Fruit fly (Drosophila melanogaster) whole organism, embryonic: ENCODE data around the gene Tpr2.

Source experiments
- CG10209 ChIP-seq: fragments of 200-800 bp; sonication (Bioruptor generic); optimal IDR thresholded peaks from 3 replicates; lab custom pipeline; 2017; ENCODE audit warnings: missing biosample characterization, mild to moderate bottlenecking, missing genetic modification characterization, missing genetic modification reagents
- CG12071 ChIP-seq: fragments of 200-800 bp; sonication (Bioruptor generic); optimal IDR thresholded peaks from 3 replicates; lab custom pipeline; 2018; ENCODE audit warnings: missing biosample characterization, mild to moderate bottlenecking, missing genetic modification characterization
- CG1233 ChIP-seq: fragments of 200-800 bp; sonication (Bioruptor generic); optimal IDR thresholded peaks from 4 replicates; lab custom pipeline; 2018; ENCODE audit warnings: missing biosample characterization, mild to moderate bottlenecking, missing genetic modification characterization
- CG12942 ChIP-seq: fragments of 200-800 bp; sonication (Bioruptor generic); optimal IDR thresholded peaks from 3 replicates; lab custom pipeline; 2016; ENCODE audit warnings: missing biosample characterization, missing genetic modification characterization
- CG15011 ChIP-seq: fragments of 200-800 bp; sonication (Bioruptor generic); optimal IDR thresholded peaks from 3 replicates; lab custom pipeline; 2018; ENCODE audit warnings: missing biosample characterization, mild to moderate bottlenecking, missing genetic modification characterization
- CG16779 ChIP-seq: fragments of 200-800 bp; sonication (Bioruptor generic); IDR thresholded peaks from 2 replicates; pipeline ENCODE4 v1.3.6; 2022; ENCODE audit warnings: missing biosample characterization, missing genetic modification characterization
- CG17186 ChIP-seq: fragments of 200-800 bp; sonication (Bioruptor generic); optimal IDR thresholded peaks from 3 replicates; lab custom pipeline; 2017; ENCODE audit warnings: missing biosample characterization, missing genetic modification reagents, missing genetic modification characterization
- CG17328 ChIP-seq: fragments of 200-800 bp; sonication (Bioruptor generic); IDR thresholded peaks from 2 replicates; pipeline ENCODE4 v1.3.6; 2022; ENCODE audit warnings: missing biosample characterization, missing genetic modification characterization
- CG17568 ChIP-seq: fragments of 200-800 bp; sonication (Bioruptor generic); optimal IDR thresholded peaks from 2 replicates; lab custom pipeline; 2018; ENCODE audit warnings: missing biosample characterization, mild to moderate bottlenecking, missing genetic modification characterization, moderate library complexity
- CG17829 ChIP-seq: fragments of 200-800 bp; optimal IDR thresholded peaks from 2 replicates; lab custom pipeline; 2019; ENCODE audit warnings: missing biosample characterization, mild to moderate bottlenecking, missing genetic modification characterization, moderate library complexity
- CG2116 ChIP-seq: fragments of 200-800 bp; sonication (Bioruptor generic); optimal IDR thresholded peaks from 3 replicates; lab custom pipeline; 2018; ENCODE audit warnings: missing biosample characterization, mild to moderate bottlenecking, missing genetic modification characterization
- CG4424 ChIP-seq: fragments of 200-800 bp; sonication (Bioruptor generic); optimal IDR thresholded peaks from 3 replicates; lab custom pipeline; 2016; ENCODE audit warnings: missing biosample characterization, missing genetic modification characterization
- CG6654 ChIP-seq: fragments of 200-800 bp; sonication (Bioruptor generic); optimal IDR thresholded peaks from 2 replicates; lab custom pipeline; 2017; ENCODE audit warnings: missing biosample characterization, mild to moderate bottlenecking, missing genetic modification characterization
- CG6683 ChIP-seq: fragments of 200-800 bp; sonication (Bioruptor generic); optimal IDR thresholded peaks from 2 replicates; lab custom pipeline; 2017; ENCODE audit warnings: missing biosample characterization, mild to moderate bottlenecking, missing genetic modification characterization, missing genetic modification reagents
- CG8388 ChIP-seq: fragments of 200-800 bp; sonication (Bioruptor generic); optimal IDR thresholded peaks from 2 replicates; lab custom pipeline; 2019; ENCODE audit warnings: missing biosample characterization, mild to moderate bottlenecking, missing genetic modification characterization, moderate library complexity
- Camta ChIP-seq: fragments of 200-800 bp; sonication (Bioruptor generic); optimal IDR thresholded peaks from 2 replicates; lab custom pipeline; 2016; ENCODE audit warnings: missing biosample characterization, missing genetic modification characterization
- Dbx ChIP-seq: fragments of 200-800 bp; sonication (Bioruptor generic); IDR thresholded peaks from 3 replicates; pipeline ENCODE4 v1.3.6; 2022; ENCODE audit warnings: missing biosample characterization, missing genetic modification characterization
- Deaf1 ChIP-seq: fragments of 200-800 bp; optimal IDR thresholded peaks from 3 replicates; lab custom pipeline; 2019; ENCODE audit warnings: missing biosample characterization, mild to moderate bottlenecking, missing genetic modification characterization, moderate library complexity
- H15 ChIP-seq: fragments of 200-800 bp; sonication (Bioruptor generic); IDR thresholded peaks from 3 replicates; pipeline ENCODE4 v1.3.6; 2022; ENCODE audit warnings: missing biosample characterization, missing genetic modification characterization
- HLH54F ChIP-seq: fragments of 200-800 bp; sonication (Bioruptor generic); optimal IDR thresholded peaks from 3 replicates; lab custom pipeline; 2016; ENCODE audit warnings: missing biosample characterization, missing genetic modification characterization
- HmgD ChIP-seq: fragments of 200-800 bp; sonication (Bioruptor generic); optimal IDR thresholded peaks from 3 replicates; lab custom pipeline; 2016; ENCODE audit warnings: missing biosample characterization, missing genetic modification characterization
- Max ChIP-seq: fragments of 200-800 bp; sonication (Bioruptor generic); optimal IDR thresholded peaks from 2 replicates; lab custom pipeline; 2016; ENCODE audit warnings: missing biosample characterization, mild to moderate bottlenecking, missing genetic modification characterization
- Med ChIP-seq: fragments of 200-800 bp; sonication (Bioruptor generic); peaks from one replicate; lab custom pipeline; 2016; ENCODE audit warnings: missing biosample characterization, missing genetic modification characterization, mild to moderate bottlenecking, inconsistent platforms, moderate library complexity
- Meics ChIP-seq: fragments of 200-800 bp; sonication (Bioruptor generic); optimal IDR thresholded peaks from 2 replicates; lab custom pipeline; 2017; ENCODE audit warnings: missing biosample characterization, mild to moderate bottlenecking, missing genetic modification characterization
- Oaz ChIP-seq: fragments of 200-800 bp; sonication (Bioruptor generic); IDR thresholded peaks from 2 replicates; pipeline ENCODE4 v1.3.6; 2022; ENCODE audit warnings: missing biosample characterization, missing genetic modification characterization
- Opbp ChIP-seq: fragments of 200-800 bp; sonication (Bioruptor generic); IDR thresholded peaks from 3 replicates; pipeline ENCODE4 v1.3.6; 2022; ENCODE audit warnings: missing biosample characterization, missing genetic modification characterization; ENCODE audit not compliant: partially characterized antibody
- Ptx1 ChIP-seq: fragments of 200-800 bp; sonication (Bioruptor generic); IDR thresholded peaks from 2 replicates; pipeline ENCODE4 v1.3.6; 2022; ENCODE audit warnings: missing biosample characterization, missing genetic modification characterization
- Rfx ChIP-seq: fragments of 200-800 bp; sonication (Bioruptor generic); IDR thresholded peaks from 2 replicates; pipeline ENCODE4 v1.3.6; 2022; ENCODE audit warnings: missing biosample characterization, missing genetic modification characterization
- al ChIP-seq: fragments of 200-800 bp; sonication (Bioruptor generic); IDR thresholded peaks from 2 replicates; pipeline ENCODE4 v1.3.6; 2022; ENCODE audit warnings: missing biosample characterization, missing genetic modification characterization
- ato ChIP-seq: fragments of 200-800 bp; sonication (Bioruptor generic); IDR thresholded peaks from 2 replicates; pipeline ENCODE4 v1.3.6; 2022; ENCODE audit warnings: missing biosample characterization, missing genetic modification characterization; ENCODE audit not compliant: partially characterized antibody
- cad ChIP-seq: fragments of >200 bp; optimal IDR thresholded peaks from 2 replicates; lab custom pipeline; 2017; ENCODE audit warnings: missing biosample characterization, missing genetic modification characterization
- ci ChIP-seq: fragments of 200-800 bp; sonication (Bioruptor generic); IDR thresholded peaks from 3 replicates; pipeline ENCODE4 v1.3.6; 2022; ENCODE audit warnings: missing biosample characterization, missing genetic modification characterization
- disco-r ChIP-seq: fragments of 200-800 bp; sonication (Bioruptor generic); optimal IDR thresholded peaks from 2 replicates; lab custom pipeline; 2016; ENCODE audit warnings: missing biosample characterization, missing genetic modification characterization
- jing ChIP-seq: fragments of 200-800 bp; sonication (Bioruptor generic); optimal IDR thresholded peaks from 2 replicates; lab custom pipeline; 2018; ENCODE audit warnings: missing biosample characterization, mild to moderate bottlenecking, missing genetic modification characterization
- kni ChIP-seq: fragments of 200-800 bp; sonication (Bioruptor generic); optimal IDR thresholded peaks from 3 replicates; lab custom pipeline; 2017; ENCODE audit warnings: mild to moderate bottlenecking, missing biosample characterization, missing genetic modification reagents, missing genetic modification characterization
- knrl ChIP-seq: fragments of 200-800 bp; sonication (Bioruptor generic); IDR thresholded peaks from 3 replicates; pipeline ENCODE4 v1.3.6; 2022; ENCODE audit warnings: missing biosample characterization, missing genetic modification characterization; ENCODE audit not compliant: partially characterized antibody
- lab ChIP-seq: fragments of 200-800 bp; sonication (Bioruptor generic); optimal IDR thresholded peaks from 3 replicates; lab custom pipeline; 2017; ENCODE audit warnings: missing biosample characterization, missing genetic modification characterization, mild to moderate bottlenecking, moderate library complexity, missing genetic modification reagents
- lola ChIP-seq, 3 experiments: fragments of >200 bp in 2 of 3; fragments of 200-800 bp in 1 of 3; sonication (Bioruptor generic) in 1 of 3; optimal IDR thresholded peaks; 2 replicates each; lab custom pipeline; 2017 to 2019; ENCODE audit warnings: missing biosample characterization in 3 of 3, missing genetic modification characterization in 3 of 3, mild to moderate bottlenecking in 1 of 3, moderate library complexity in 1 of 3
- maf-S ChIP-seq: fragments of 200-800 bp; sonication (Bioruptor generic); optimal IDR thresholded peaks from 2 replicates; lab custom pipeline; 2016; ENCODE audit warnings: missing biosample characterization, missing genetic modification characterization
- psq ChIP-seq: fragments of 200-800 bp; sonication (Bioruptor generic); optimal IDR thresholded peaks from 2 replicates; lab custom pipeline; 2017; ENCODE audit warnings: missing biosample characterization, missing genetic modification characterization
- rib ChIP-seq: fragments of 200-800 bp; sonication (Bioruptor generic); IDR thresholded peaks from 2 replicates; pipeline ENCODE4 v1.3.6; 2022; ENCODE audit warnings: missing biosample characterization, missing genetic modification characterization
- schlank ChIP-seq: fragments of 200-800 bp; sonication (Bioruptor generic); optimal IDR thresholded peaks from 2 replicates; lab custom pipeline; 2018; ENCODE audit warnings: missing biosample characterization, mild to moderate bottlenecking, missing genetic modification characterization
- scrt ChIP-seq: fragments of 200-800 bp; sonication (Bioruptor generic); optimal IDR thresholded peaks from 2 replicates; lab custom pipeline; 2018; ENCODE audit warnings: missing biosample characterization, mild to moderate bottlenecking, missing genetic modification characterization, moderate library complexity
- shn ChIP-seq: fragments of 200-800 bp; sonication (Bioruptor generic); optimal IDR thresholded peaks from 3 replicates; lab custom pipeline; 2016; ENCODE audit warnings: missing biosample characterization, missing genetic modification characterization
- tio ChIP-seq: fragments of 200-800 bp; sonication (Bioruptor generic); optimal IDR thresholded peaks from 2 replicates; lab custom pipeline; 2017; ENCODE audit warnings: missing biosample characterization, missing genetic modification characterization, inconsistent platforms
- trem ChIP-seq: fragments of 200-800 bp; optimal IDR thresholded peaks from 3 replicates; lab custom pipeline; 2019; ENCODE audit warnings: missing biosample characterization, mild to moderate bottlenecking, missing genetic modification characterization, moderate library complexity
- vvl ChIP-seq: fragments of 200-800 bp; sonication (Bioruptor generic); IDR thresholded peaks from 2 replicates; pipeline ENCODE4 v1.3.6; 2022; ENCODE audit warnings: missing biosample characterization, missing genetic modification characterization
- wdn ChIP-seq: fragments of 200-800 bp; sonication (Bioruptor generic); IDR thresholded peaks from 2 replicates; pipeline ENCODE4 v1.3.6; 2022; ENCODE audit warnings: missing biosample characterization, missing genetic modification characterization

Gene Tpr2

DNA sequence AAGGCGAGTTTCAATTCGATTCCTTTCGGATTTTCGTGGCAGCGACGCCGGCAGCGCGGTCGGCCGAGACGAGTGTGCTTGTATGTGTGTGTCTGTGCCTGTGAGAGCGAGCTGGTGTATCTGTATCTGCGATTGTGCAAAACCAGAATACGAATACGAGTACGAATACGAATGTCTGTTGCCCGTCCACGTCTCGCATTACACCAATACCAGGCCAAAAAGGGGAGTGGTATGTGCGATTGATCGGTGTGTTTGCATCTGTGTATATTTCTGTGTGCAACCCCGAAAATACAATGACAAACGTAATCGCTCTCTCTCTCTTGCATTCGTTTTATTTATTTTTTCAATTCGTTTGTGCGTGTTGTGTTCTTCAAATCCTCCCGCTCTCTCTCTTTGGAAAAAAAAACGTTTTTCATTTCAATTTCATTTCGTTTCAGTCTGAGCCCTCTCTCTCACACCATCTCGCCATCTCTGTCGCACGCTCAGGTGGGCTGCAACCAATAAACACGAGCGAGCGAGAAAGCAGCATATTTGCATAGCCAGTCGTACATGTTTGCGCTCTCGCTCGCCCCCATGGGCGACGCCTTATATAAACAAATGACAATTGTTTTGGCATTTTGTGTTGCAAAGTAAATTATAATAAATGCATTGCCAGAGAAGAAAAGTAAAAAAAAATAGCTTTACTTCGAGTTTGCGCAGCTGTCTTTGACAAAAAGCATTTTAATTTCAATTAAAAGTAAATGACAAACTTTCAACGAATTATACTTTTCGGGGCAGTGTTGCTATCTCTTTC lies 5.1 kb upstream of the Tpr2 start (continued):
- TF ChIP-seq CG1233 (GFP tag; lab: Kevin White, UChicago) = peak; percentile 46
- TF ChIP-seq al (GFP tag; lab: Robert Waterston, UW) = 0 out of 2 replicates have a peak, but pooled peaks have one; percentile 11
- TF ChIP-seq CG12071 = peak; percentile 31
- peak; percentile 50; the same call in 1 of the 2 replicates for TF ChIP-seq CG17328 (GFP tag; lab: Robert Waterston, UW)
- TF ChIP-seq CG17186 (GFP tag; lab: Kevin White, UChicago) = no peak
- TF ChIP-seq lab (GFP tag; lab: Kevin White, UChicago) = peak; percentile 44
- no peak for TF ChIP-seq scrt (GFP tag; lab: Kevin White, UChicago)
- TF ChIP-seq Rfx (GFP tag; lab: Robert Waterston, UW) = peak; percentile 57
- TF ChIP-seq disco-r = peak; percentile 46
- peak; percentile 42 for TF ChIP-seq Max
- peak; percentile 0 for TF ChIP-seq maf-S (GFP tag; lab: Kevin White, UChicago)
- TF ChIP-seq CG15011 = no peak
- no peak for TF ChIP-seq CG6683 (GFP tag; lab: Kevin White, UChicago)
- TF ChIP-seq CG16779 (GFP tag; lab: Robert Waterston, UW) = no peak
- TF ChIP-seq Camta = peak; percentile 34
- peak; percentile 20 for TF ChIP-seq Meics (GFP tag; lab: Kevin White, UChicago)
- TF ChIP-seq knrl (GFP tag; lab: Robert Waterston, UW) = peak; percentile 37; the same call in 1 of the 3 replicates
- 0 out of 2 replicates have a peak, but pooled peaks have one; percentile 19 for TF ChIP-seq rib (GFP tag; lab: Robert Waterston, UW)
- TF ChIP-seq CG12942 (GFP tag; lab: Kevin White, UChicago) = peak; percentile 34
- TF ChIP-seq Dbx (GFP tag; lab: Robert Waterston, UW) = 0 out of 3 replicates have a peak, but pooled peaks have one; percentile 13
- TF ChIP-seq HLH54F (GFP tag; lab: Kevin White, UChicago) = no peak
- TF ChIP-seq kni (GFP tag; lab: Kevin White, UChicago) = peak; percentile 56
- TF ChIP-seq jing (GFP tag; lab: Kevin White, UChicago) = peak; percentile 41
- no peak for TF ChIP-seq CG6654
- TF ChIP-seq wdn (GFP tag; lab: Robert Waterston, UW) = no peak
- TF ChIP-seq vvl (GFP tag; lab: Robert Waterston, UW) = peak; percentile 88
- peak; percentile 12; the same call in 1 of the 2 replicates for TF ChIP-seq Ptx1
- peak; percentile 10 for TF ChIP-seq shn (GFP tag; lab: Kevin White, UChicago)
- TF ChIP-seq schlank = no peak
- peak; percentile 24 for TF ChIP-seq CG4424 (GFP tag; lab: Kevin White, UChicago)
- TF ChIP-seq lola (GFP tag; optimal IDR thresholded peaks at IDR 0.05; lab: Kevin White, UChicago) = no peak
- no peak for TF ChIP-seq CG8388 (GFP tag; lab: Kevin White, UChicago)
- TF ChIP-seq Opbp (GFP tag; lab: Robert Waterston, UW) = no peak
- TF ChIP-seq psq (GFP tag; lab: Kevin White, UChicago) = peak; percentile 42
- TF ChIP-seq CG2116 (GFP tag; lab: Kevin White, UChicago) = peak; percentile 18
- TF ChIP-seq H15 = 0 out of 3 replicates have a peak, but pooled peaks have one; percentile 37
- TF ChIP-seq tio = peak; percentile 31
- no peak for TF ChIP-seq Oaz (GFP tag; lab: Robert Waterston, UW)
- TF ChIP-seq cad (GFP tag; lab: Kevin White, UChicago) = peak; percentile 29
- peak; percentile 23 for TF ChIP-seq CG17568 (GFP tag; lab: Kevin White, UChicago)
- no peak for TF ChIP-seq trem
- TF ChIP-seq ci (GFP tag; lab: Robert Waterston, UW) = peak; percentile 26; the same call in 1 of the 3 replicates
- peak; percentile 92 for TF ChIP-seq Deaf1 (tag; lab: Kevin White, UChicago)
- TF ChIP-seq CG10209 = peak; percentile 42
- peak; percentile 44 for TF ChIP-seq CG17829 (tag; lab: Kevin White, UChicago)
- peak; percentile 81 for TF ChIP-seq HmgD (GFP tag; lab: Kevin White, UChicago)
- TF ChIP-seq Med (GFP tag; lab: Kevin White, UChicago) = peak; percentile 93
- TF ChIP-seq ato (GFP tag; lab: Robert Waterston, UW) = no peak
